Fruit fly (Drosophila melanogaster): ENCODE measurements around the gene CG14671.

CG14671 gene

dm6 chr3R:5564775-5565190 is at the start of gene CG14671, which contains the start of gene CG12746:
CG14671 (minus strand) TSS chr3R:5564815.
CG12746 (plus strand) TSS chr3R:5564865.
- TF ChIP-seq sage (GFP tag; optimal IDR thresholded peaks at IDR 0.05) (no peak), Rel (GFP tag; optimal IDR thresholded peaks at IDR 0.05) (no peak), Rel (tag; optimal IDR thresholded peaks at IDR 0.05) (peak; percentile 88)

- TF ChIP-seq OdsH (GFP tag; optimal IDR thresholded peaks at IDR 0.05) (no peak), rgr (GFP tag; optimal IDR thresholded peaks at IDR 0.05) (peak; percentile 65), Hr83 (GFP tag; optimal IDR thresholded peaks at IDR 0.05; ENCODE audit: poor library complexity, severe bottlenecking) (no peak), sv (GFP tag; optimal IDR thresholded peaks at IDR 0.05) (peak; percentile 29), Vsx2 (GFP tag; optimal IDR thresholded peaks at IDR 0.05; ENCODE audit: partially characterized antibody) (no peak), Mio (GFP tag; optimal IDR thresholded peaks at IDR 0.05) (no peak), lola (GFP tag; optimal IDR thresholded peaks at IDR 0.05) (no peak), Abd-B (GFP tag; optimal IDR thresholded peaks at IDR 0.05) (no peak), Dif (GFP tag; optimal IDR thresholded peaks at IDR 0.05; ENCODE audit: partially characterized antibody) (peak; percentile 68), HLH106 (tag; optimal IDR thresholded peaks at IDR 0.05) (peak; percentile 31), woc (GFP tag; optimal IDR thresholded peaks at IDR 0.05) (no peak), Rel (GFP tag; optimal IDR thresholded peaks at IDR 0.05) (no peak), Rel (tag; optimal IDR thresholded peaks at IDR 0.05) (peak; percentile 16), jim (GFP tag; optimal IDR thresholded peaks at IDR 0.05) (no peak), ey (GFP tag; optimal IDR thresholded peaks at IDR 0.05) (peak; percentile 3), tai (GFP tag; optimal IDR thresholded peaks at IDR 0.05) (no peak), Dfd (GFP tag; optimal IDR thresholded peaks at IDR 0.05) (no peak), CrebA (GFP tag; optimal IDR thresholded peaks at IDR 0.05; ENCODE audit: borderline replicate concordance) (no peak), foxo (GFP tag; optimal IDR thresholded peaks at IDR 0.05) (peak in 1 of 2 experiments; percentile 45), psq (GFP tag; optimal IDR thresholded peaks at IDR 0.05) (no peak), CG9705 (GFP tag; optimal IDR thresholded peaks at IDR 0.05) (no peak), brk (GFP tag; optimal IDR thresholded peaks at IDR 0.05) (no peak), sage (GFP tag; optimal IDR thresholded peaks at IDR 0.05) (no peak), dl (GFP tag; optimal IDR thresholded peaks at IDR 0.05; ENCODE audit: insufficient read depth in 1 of 2, partially characterized antibody in 2 of 2) (no peak), br (GFP tag; optimal IDR thresholded peaks at IDR 0.05) (no peak), pan (optimal IDR thresholded peaks at IDR 0.05) (no peak), Sp1 (GFP tag; optimal IDR thresholded peaks at IDR 0.05) (no peak), Myc (optimal IDR thresholded peaks at IDR 0.05) (no peak), dsf (GFP tag; optimal IDR thresholded peaks at IDR 0.05; ENCODE audit: borderline replicate concordance) (no peak), Hr78 (GFP tag; optimal IDR thresholded peaks at IDR 0.05) (no peak), fru (GFP tag; optimal IDR thresholded peaks at IDR 0.05) (peak; percentile 43), CG32264 (GFP tag; optimal IDR thresholded peaks at IDR 0.05) (no peak), N (GFP tag; optimal IDR thresholded peaks at IDR 0.05) (no peak), dmrt93B (GFP tag; optimal IDR thresholded peaks at IDR 0.05) (no peak), usp (GFP tag; optimal IDR thresholded peaks at IDR 0.05) (no peak), h (GFP tag; optimal IDR thresholded peaks at IDR 0.05) (peak; percentile 53), Jra (GFP tag; optimal IDR thresholded peaks at IDR 0.05) (peak; percentile 58), Hnf4 (GFP tag; optimal IDR thresholded peaks at IDR 0.05) (peak; percentile 51), GATAd (GFP tag; optimal IDR thresholded peaks at IDR 0.05) (no peak)
Observed at dm6 chr3R:5613114-5613443, 48.5 kb upstream of the CG14671 start, which contains the start of gene Atu. Atu (plus strand) TSS chr3R:5613358.

dm6 chr3R:5612372-5613113 is 47.9 kb upstream of the CG14671 start, which contains the start of gene Rga:
Rga (minus strand) TSS chr3R:5613112.
- TF ChIP-seq CrebA (GFP tag; optimal IDR thresholded peaks at IDR 0.05; ENCODE audit: borderline replicate concordance) = no peak
- no peak for TF ChIP-seq OdsH (GFP tag; optimal IDR thresholded peaks at IDR 0.05)
- TF ChIP-seq psq (GFP tag; optimal IDR thresholded peaks at IDR 0.05) = peak; percentile 24
- TF ChIP-seq fru (GFP tag; optimal IDR thresholded peaks at IDR 0.05) = peak; percentile 13
- peak; percentile 6 for TF ChIP-seq N (GFP tag; optimal IDR thresholded peaks at IDR 0.05)
- TF ChIP-seq HLH106 (tag; optimal IDR thresholded peaks at IDR 0.05) = no peak
- TF ChIP-seq woc (GFP tag; optimal IDR thresholded peaks at IDR 0.05) = no peak
- TF ChIP-seq Mio (GFP tag; optimal IDR thresholded peaks at IDR 0.05) = no peak
- TF ChIP-seq Dif (GFP tag; optimal IDR thresholded peaks at IDR 0.05; ENCODE audit: partially characterized antibody) = peak; percentile 38
